Fruit fly (Drosophila melanogaster): ENCODE measurements around the gene Usp2.

Usp2 gene

DNA sequence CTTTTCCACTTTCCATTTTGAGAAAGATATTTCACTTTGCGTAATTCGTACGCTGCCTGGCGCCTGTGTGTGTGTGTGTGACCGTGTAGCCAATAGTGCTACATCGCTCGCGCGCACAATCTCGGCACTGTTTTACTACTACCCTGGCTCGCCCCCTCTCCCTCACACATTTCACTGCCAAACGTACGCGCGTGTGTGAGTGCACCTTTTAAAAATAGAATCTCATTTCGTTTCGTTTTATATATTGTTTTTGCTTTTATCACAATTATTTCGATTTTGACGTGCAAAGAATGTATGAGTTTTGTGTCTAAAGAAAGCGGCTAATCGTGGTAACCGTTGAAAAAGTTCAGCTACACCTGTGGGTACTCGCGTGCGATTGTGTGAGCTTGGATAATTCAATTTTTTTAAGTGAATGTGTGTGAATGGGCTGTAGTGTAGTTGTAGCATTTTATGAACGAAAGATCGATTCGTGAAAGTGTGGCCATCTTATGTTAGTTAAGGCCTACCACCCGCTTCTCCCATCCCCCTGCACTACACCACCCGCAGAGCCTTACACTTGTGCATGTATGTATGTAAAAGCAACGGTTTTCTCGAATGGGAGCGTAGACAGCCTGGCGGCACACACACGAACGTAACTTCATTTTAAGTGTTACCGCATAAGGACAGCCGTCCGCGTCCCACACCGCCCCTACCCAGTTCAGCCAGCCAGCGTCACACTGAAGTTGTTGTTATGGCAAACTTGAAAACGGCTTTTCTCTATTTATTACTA is 761 bp downstream of the Usp2 start (continued):
- TF ChIP-seq gcm (GFP tag; optimal IDR thresholded peaks at IDR 0.05): peak; percentile 1
- peak; percentile 40 for TF ChIP-seq CG10543 (GFP tag; optimal IDR thresholded peaks at IDR 0.05)
- peak; percentile 67 for TF ChIP-seq onecut (GFP tag; IDR thresholded peaks at IDR 0.05)
- TF ChIP-seq NK7.1 (GFP tag; optimal IDR thresholded peaks at IDR 0.05): no peak
- no peak for TF ChIP-seq tin (GFP tag; optimal IDR thresholded peaks at IDR 0.05)
- TF ChIP-seq CG4854 (GFP tag; optimal IDR thresholded peaks at IDR 0.05): no peak
- TF ChIP-seq Med (GFP tag): peak; percentile 73
- TF ChIP-seq Antp (GFP tag; optimal IDR thresholded peaks at IDR 0.05): no peak
- TF ChIP-seq Dbx (GFP tag; IDR thresholded peaks at IDR 0.05): no peak
- no peak for TF ChIP-seq Fer3 (tag; optimal IDR thresholded peaks at IDR 0.05)
- no peak for TF ChIP-seq gem (tag; optimal IDR thresholded peaks at IDR 0.05)
- no peak for TF ChIP-seq CG6813 (GFP tag; optimal IDR thresholded peaks at IDR 0.05)
- TF ChIP-seq CG4360 (GFP tag; IDR thresholded peaks at IDR 0.05): peak; percentile 46; the same call in 1 of the 2 replicates
- TF ChIP-seq Rfx (GFP tag; IDR thresholded peaks at IDR 0.05): no peak
- TF ChIP-seq CoRest (tag; optimal IDR thresholded peaks at IDR 0.05): no peak
- no peak for TF ChIP-seq NfI (GFP tag; optimal IDR thresholded peaks at IDR 0.05)
- TF ChIP-seq CG6689 (GFP tag; IDR thresholded peaks at IDR 0.05): no peak
- TF ChIP-seq CG9797 (GFP tag; optimal IDR thresholded peaks at IDR 0.05): peak; percentile 21
- peak; percentile 70 for TF ChIP-seq CG15479 (GFP tag; optimal IDR thresholded peaks at IDR 0.05)
- TF ChIP-seq Spps (tag; optimal IDR thresholded peaks at IDR 0.05): no peak
- TF ChIP-seq CG3995 (GFP tag; optimal IDR thresholded peaks at IDR 0.05): no peak
- no peak for TF ChIP-seq Nf-YA (GFP tag; IDR thresholded peaks at IDR 0.05)
- TF ChIP-seq Ets65A (GFP tag): no peak
- no peak for TF ChIP-seq TFAM (GFP tag; optimal IDR thresholded peaks at IDR 0.05)
- TF ChIP-seq toy (GFP tag; IDR thresholded peaks at IDR 0.05): no peak
- no peak for TF ChIP-seq trh (GFP tag; optimal IDR thresholded peaks at IDR 0.05)
- no peak for TF ChIP-seq mld (GFP tag; IDR thresholded peaks at IDR 0.05; ENCODE audit: partially characterized antibody)
- no peak for TF ChIP-seq org-1 (GFP tag; optimal IDR thresholded peaks at IDR 0.05)
- TF ChIP-seq vvl (GFP tag; IDR thresholded peaks at IDR 0.05): no peak
- no peak for TF ChIP-seq CG9609 (GFP tag; optimal IDR thresholded peaks at IDR 0.05)
- TF ChIP-seq Pdp1 (GFP tag; optimal IDR thresholded peaks at IDR 0.05): peak in 1 of 2 experiments; percentile 83
- TF ChIP-seq HLH4C (GFP tag; IDR thresholded peaks at IDR 0.05; ENCODE audit: partially characterized antibody): no peak
- no peak for TF ChIP-seq pita (GFP tag; optimal IDR thresholded peaks at IDR 0.05)
- TF ChIP-seq CG34224 (GFP tag; IDR thresholded peaks at IDR 0.05; ENCODE audit: partially characterized antibody): no peak
- no peak for TF ChIP-seq CG4617 (GFP tag; optimal IDR thresholded peaks at IDR 0.05; ENCODE audit: borderline replicate concordance)
- peak; percentile 52 for TF ChIP-seq Nf-YC (tag; optimal IDR thresholded peaks at IDR 0.05)
- TF ChIP-seq HLH54F (GFP tag; optimal IDR thresholded peaks at IDR 0.05): no peak
- TF ChIP-seq gfzf (GFP tag; optimal IDR thresholded peaks at IDR 0.05): peak; percentile 16
- TF ChIP-seq cad (GFP tag; optimal IDR thresholded peaks at IDR 0.05): no peak
- no peak for TF ChIP-seq pnt (GFP tag; optimal IDR thresholded peaks at IDR 0.05)
- peak; percentile 78 for TF ChIP-seq CG1832 (GFP tag; optimal IDR thresholded peaks at IDR 0.05)
- no peak for TF ChIP-seq sens-2 (GFP tag; IDR thresholded peaks at IDR 0.05)
- TF ChIP-seq crol (GFP tag; IDR thresholded peaks at IDR 0.05): peak; percentile 71
- no peak for TF ChIP-seq fd64A (GFP tag; optimal IDR thresholded peaks at IDR 0.05)
- no peak for TF ChIP-seq CG9727 (GFP tag; optimal IDR thresholded peaks at IDR 0.05)
- TF ChIP-seq Blimp-1 (GFP tag; optimal IDR thresholded peaks at IDR 0.05): peak; percentile 63
- TF ChIP-seq cg (GFP tag; optimal IDR thresholded peaks at IDR 0.05): peak; percentile 89
